Worm (Caenorhabditis elegans): ENCODE measurements around the gene ZK546.4.

DNA sequence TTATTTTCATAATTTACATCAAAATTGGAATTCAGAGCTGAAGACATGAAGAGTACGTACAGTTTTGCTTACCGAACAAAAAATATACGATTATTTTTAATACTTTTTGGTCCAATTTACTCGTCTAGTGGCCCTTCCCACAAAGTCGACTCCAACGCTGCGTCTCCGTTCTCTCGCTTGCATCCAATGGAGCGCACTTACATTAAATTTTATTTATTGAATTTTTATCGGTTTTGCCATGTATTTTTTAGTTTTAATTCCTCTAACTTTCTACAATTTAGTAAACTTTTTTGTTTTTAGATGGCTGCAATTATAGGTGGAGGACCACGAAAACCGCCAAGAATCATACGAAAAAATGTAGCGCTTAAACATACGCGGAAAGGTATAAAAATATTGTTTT is 2.3 kb upstream of the ZK546.4 start, which contains the start of gene ZK546.5:
- TF ChIP-seq ztf-11 (tag; optimal IDR thresholded peaks at IDR 0.05) (no peak), fos-1 (tag; optimal IDR thresholded peaks at IDR 0.05) (no peak), nhr-77 (tag; optimal IDR thresholded peaks at IDR 0.05) (no peak), unc-62 (GFP tag; optimal IDR thresholded peaks at IDR 0.05) (no peak), nhr-21 (tag; optimal IDR thresholded peaks at IDR 0.05) (no peak)
